Worm (Caenorhabditis elegans) whole organism, L4/young adult: ENCODE results near the gene W09C2.9.
"Not testable (repeated sequence)": the region's sequence is repeated elsewhere in the genome, so short reads cannot be mapped to it uniquely, and the experiment has no call there.

ENCODE experiments used
- W03F9.2 ChIP-seq: fragments of 150-350 bp; optimal IDR thresholded peaks from 2 replicates; lab custom pipeline; 2014; ENCODE audit warnings: missing biosample characterization, missing genetic modification characterization
- dao-5 ChIP-seq: sonication (generic microtip); optimal IDR thresholded peaks from 2 replicates; lab custom pipeline; 2016; ENCODE audit warnings: missing genotype, missing genetic modification characterization, moderate library complexity, missing compliant biosample characterization
- him-1 ChIP-seq: sonication (generic microtip); optimal IDR thresholded peaks from 2 replicates; lab custom pipeline; 2016; ENCODE audit warnings: missing genotype, missing genetic modification reagents, missing genetic modification characterization, missing compliant biosample characterization

The W09C2.9 gene

DNA sequence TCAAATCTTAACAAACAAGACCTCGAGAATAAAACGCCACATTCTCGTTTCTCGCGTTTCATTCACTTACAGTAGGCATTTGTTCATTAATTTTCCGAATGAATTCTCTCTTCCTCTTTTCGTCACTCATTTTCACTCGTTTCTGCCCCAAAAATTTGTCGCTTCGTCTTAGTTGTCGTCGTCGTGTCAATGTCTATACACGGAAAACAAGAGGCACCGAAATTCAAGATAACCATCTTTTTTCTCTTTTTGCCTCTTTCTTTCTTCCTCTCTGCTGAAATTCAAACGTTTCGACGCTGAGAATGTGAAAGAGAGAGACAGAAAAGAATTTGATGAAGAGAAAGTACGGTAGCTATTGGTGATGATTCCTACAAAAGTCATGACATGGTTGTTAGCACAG is 5.2 kb downstream of the W09C2.9 start:
- no peak for TF ChIP-seq dao-5 (tag; lab: Kevin White, UChicago)
- no peak for TF ChIP-seq W03F9.2 (tag; lab: Kevin White, UChicago)
- TF ChIP-seq him-1 (tag; lab: Kevin White, UChicago), result no peak

ce11 chrIV:9617358-9617757 is 5.8 kb downstream of the W09C2.9 start:
- no peak for TF ChIP-seq dao-5 (tag; lab: Kevin White, UChicago)
- no peak for TF ChIP-seq W03F9.2 (tag; lab: Kevin White, UChicago)
- no peak for TF ChIP-seq him-1 (tag; lab: Kevin White, UChicago)

DNA sequence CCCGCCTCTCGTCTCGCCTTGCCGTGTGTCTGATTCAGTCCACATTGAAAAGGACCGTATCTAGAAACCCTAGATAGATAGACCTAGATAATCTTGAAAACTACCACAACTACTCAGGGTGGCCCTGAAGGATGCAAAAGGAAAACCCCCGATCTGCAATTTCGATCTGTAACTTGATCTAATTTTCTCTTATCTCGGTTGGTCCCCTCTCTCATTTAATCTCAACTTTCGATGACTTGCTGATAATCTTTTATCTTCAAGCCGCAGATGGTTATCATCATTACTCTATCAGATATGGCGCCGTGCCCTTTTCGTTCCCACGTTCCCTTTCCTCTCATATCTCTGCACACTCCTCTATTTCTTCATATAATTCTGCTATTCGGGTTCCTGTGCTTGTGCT is 7.7 kb downstream of the W09C2.9 start:
- no peak for TF ChIP-seq dao-5 (tag; lab: Kevin White, UChicago)
- TF ChIP-seq W03F9.2 (tag; lab: Kevin White, UChicago), result no peak
- no peak for TF ChIP-seq him-1 (tag; lab: Kevin White, UChicago)

ce11 chrIV:9614695-9615094 is 8.5 kb downstream of the W09C2.9 start, which contains the start of gene elt-1:
Gene elt-1, plus strand, starts transcription at chrIV:9614995.
- no peak for TF ChIP-seq dao-5 (tag; lab: Kevin White, UChicago)
- no peak for TF ChIP-seq him-1 (tag; lab: Kevin White, UChicago)
- TF ChIP-seq W03F9.2 (tag; lab: Kevin White, UChicago), result no peak

DNA sequence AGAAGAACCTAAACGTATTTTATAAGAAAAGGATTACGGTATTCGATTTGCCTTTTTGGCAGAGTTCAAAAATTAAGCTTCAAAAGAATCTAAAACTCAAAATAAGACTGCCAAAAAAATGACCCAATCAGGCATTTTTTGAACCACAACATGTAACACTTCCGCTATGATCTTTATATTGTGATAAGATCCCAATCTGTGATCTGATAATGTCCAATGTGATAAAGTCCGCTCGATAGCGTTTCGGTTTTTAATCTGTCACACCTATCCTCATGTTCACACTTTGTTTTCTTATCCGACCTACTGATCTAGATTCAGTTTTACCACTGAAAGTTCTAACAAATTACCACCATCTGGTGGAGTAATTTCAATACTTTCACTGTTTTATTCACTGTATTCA is 9.1 kb downstream of the W09C2.9 start:
- TF ChIP-seq him-1 (tag; lab: Kevin White, UChicago), result no peak
- no peak for TF ChIP-seq W03F9.2 (tag; lab: Kevin White, UChicago)
- TF ChIP-seq dao-5 (tag; lab: Kevin White, UChicago), result no peak

DNA sequence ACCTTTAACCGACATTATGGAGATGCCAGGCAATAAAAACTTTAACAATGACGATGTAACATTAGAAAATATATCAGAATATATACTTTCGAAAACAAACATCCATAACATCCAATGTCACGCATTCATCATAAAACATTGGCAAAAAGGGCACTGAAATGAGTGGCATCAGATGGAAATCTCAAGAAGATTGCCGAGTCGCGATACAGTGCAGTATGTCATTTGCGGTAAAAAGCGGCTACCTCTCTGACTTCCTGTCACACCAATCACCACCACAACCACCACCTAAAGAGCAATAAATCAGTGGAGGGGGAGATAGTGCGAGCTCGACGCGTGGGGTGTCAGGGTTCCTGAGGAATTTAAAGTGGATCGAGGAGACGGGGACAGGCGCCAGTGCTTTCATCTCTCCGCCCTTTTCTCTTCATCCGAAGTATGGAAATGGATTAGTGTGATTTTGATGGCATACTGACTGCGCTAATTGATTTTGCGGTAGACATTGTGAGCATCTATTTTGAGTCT is 10.0 kb downstream of the W09C2.9 start:
- TF ChIP-seq dao-5 (tag; lab: Kevin White, UChicago), result no peak
- TF ChIP-seq W03F9.2 (tag; lab: Kevin White, UChicago), result no peak
- TF ChIP-seq him-1 (tag; lab: Kevin White, UChicago), result no peak

DNA sequence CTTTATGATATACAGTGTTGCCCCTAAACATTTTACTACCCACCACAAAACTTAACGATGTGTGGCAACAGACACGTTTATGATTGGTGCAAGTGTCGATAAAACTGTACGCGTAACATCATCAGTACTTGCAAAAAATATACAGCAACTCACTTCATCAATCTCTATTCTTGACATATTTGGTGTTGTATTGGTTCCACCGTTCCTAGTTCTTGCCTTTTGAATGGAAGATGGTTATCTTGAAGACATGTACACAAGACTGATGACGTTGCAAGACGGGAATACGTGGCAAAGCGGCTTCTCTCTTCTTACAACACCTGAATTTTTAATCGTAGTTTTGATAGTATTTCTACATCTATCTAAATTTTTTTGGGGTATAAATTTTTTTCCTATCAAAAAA is 12.2 kb downstream of the W09C2.9 start:
- TF ChIP-seq dao-5 (tag; lab: Kevin White, UChicago), result no peak

DNA sequence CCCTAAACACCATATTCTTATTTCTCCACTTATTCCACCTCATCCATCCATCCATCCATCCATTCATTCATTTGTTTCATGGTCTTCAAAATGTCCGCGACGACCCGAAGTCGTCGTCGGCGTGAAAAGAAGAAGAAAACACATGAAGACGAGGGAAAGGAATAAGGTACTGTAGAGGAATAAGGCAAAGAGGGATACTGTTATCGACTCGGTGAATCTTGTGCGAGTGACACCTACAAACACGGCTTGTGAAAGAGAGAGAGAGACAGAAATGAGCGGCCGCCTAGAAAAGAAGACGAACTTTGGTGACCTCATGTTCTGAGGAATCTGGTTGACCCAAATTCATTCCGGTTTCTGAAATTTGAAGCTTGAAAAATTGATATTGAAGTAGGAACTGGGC is 14.1 kb downstream of the W09C2.9 start:
- TF ChIP-seq dao-5 (tag; lab: Kevin White, UChicago) (no peak), him-1 (tag; lab: Kevin White, UChicago) (no peak), W03F9.2 (tag; lab: Kevin White, UChicago) (no peak)

- TF ChIP-seq dao-5 (tag; lab: Kevin White, UChicago), result no peak
- no peak for TF ChIP-seq him-1 (tag; lab: Kevin White, UChicago)
These were observed 15.2 kb downstream of the W09C2.9 start for ce11 chrIV:9607945-9608344.

DNA sequence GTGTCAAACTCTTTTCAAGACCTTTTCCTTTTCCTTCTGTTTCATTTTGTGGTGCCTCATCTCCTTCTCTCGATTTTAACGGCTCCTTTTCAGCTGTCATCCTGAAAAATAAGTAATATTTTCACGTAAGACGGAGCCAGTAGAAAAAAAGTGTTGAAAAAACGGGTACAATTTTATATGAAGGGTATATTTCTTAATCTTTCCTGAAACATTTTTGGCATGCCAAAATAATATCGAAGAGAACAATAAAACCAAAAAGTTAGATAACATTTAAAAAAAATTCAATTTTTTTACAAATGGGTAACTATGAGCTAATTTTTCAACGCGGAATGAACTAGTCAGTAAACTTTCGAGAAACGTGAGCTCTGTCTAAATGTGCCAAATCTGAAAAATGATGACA is 21.6 kb downstream of the W09C2.9 start, which contains the start of gene aat-1:
aat-1 (minus strand) TSS at position 101 of the 400 bp plus-strand sequence.
- TF ChIP-seq him-1 (tag; lab: Kevin White, UChicago), result no peak
- no peak for TF ChIP-seq dao-5 (tag; lab: Kevin White, UChicago)
- TF ChIP-seq W03F9.2 (tag; lab: Kevin White, UChicago), result no peak

- not testable (repeated sequence) for TF ChIP-seq dao-5, W03F9.2, him-1 (tag; lab: Kevin White, UChicago)
These were observed 27.3 kb downstream of the W09C2.9 start, which contains the start of the genes F27C8.3 and F27C8.2 for ce11 chrIV:9595779-9596406. Gene F27C8.3, minus strand, starts transcription at chrIV:9595879. Gene F27C8.2, plus strand, starts transcription at chrIV:9596356.

DNA sequence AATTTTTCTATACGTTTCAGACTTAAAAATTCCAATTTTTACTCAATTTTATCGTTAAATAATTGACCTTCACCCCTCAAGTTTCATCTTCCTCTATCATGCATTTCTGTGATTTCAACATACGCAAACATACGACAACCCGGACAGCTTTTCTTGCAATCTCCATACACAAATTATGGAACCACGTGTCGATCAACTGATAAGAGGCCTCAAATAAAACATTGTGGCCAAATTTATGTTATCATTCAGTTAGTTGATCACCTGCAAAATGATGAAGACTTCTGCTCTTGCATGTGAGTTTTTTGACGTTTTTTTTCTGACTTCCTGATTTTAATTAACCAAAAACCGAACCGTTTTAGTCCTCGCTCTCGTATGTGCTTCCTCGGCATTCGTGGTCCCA is 29.7 kb downstream of the W09C2.9 start, which contains the start of gene spp-18:
spp-18 (plus strand) TSS at position 257 of the 400 bp plus-strand sequence.
- TF ChIP-seq W03F9.2 (tag; lab: Kevin White, UChicago) (no peak), dao-5 (tag; lab: Kevin White, UChicago) (no peak), him-1 (tag; lab: Kevin White, UChicago) (no peak)

ce11 chrIV:9592413-9592812 is 30.8 kb downstream of the W09C2.9 start, which contains the start of gene pei-1:
Gene pei-1, minus strand, starts transcription at chrIV:9592513.
- TF ChIP-seq him-1 (tag; lab: Kevin White, UChicago) (no peak), dao-5 (tag; lab: Kevin White, UChicago) (no peak), W03F9.2 (tag; lab: Kevin White, UChicago) (no peak)
